Fruit fly (Drosophila melanogaster): ENCODE results near the gene EMC4.
A peak's percentile ranks its signal among the peaks of the same experiment; 100 is the strongest.

EMC4 gene

DNA sequence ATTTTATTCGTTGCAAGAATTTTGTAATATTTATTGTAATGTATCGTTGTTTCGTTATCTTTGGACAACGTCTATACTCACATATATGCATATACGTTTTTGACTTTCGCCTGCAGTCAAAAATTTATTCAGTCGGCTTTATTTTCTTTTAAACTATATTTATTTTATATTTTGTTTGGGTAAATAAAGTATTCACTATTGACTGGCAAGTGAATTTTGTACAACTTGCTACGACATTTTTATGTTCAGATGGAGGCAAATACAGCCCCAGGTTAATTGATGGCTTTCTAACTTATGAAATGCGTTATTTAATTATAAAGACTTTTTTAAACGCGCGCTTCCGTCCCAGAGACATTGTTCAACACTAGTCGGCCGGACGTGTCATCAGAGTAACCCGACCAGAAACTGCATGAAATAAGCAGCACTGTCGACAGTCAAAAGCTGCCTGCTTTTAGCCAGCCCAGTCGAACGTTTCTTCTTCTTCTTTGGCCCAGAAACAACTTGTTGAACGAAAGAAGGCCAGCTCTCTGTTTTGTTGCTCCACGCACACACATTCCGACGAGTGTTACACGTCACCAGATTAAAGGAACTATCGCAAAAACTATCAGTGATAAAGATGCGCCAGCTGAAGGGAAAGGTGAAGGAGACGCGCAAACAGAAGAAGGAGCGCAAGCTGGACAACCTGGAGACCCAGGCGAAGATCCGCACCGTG lies 4.5 kb downstream of the EMC4 start, which contains the start of gene CG33169 (continued):
- TF ChIP-seq Dfd (GFP tag; optimal IDR thresholded peaks at IDR 0.05), result no peak
- peak; percentile 67 for TF ChIP-seq Optix (GFP tag; IDR thresholded peaks at IDR 0.05)
- peak; percentile 85 for TF ChIP-seq CG4617 (GFP tag; optimal IDR thresholded peaks at IDR 0.05; ENCODE audit: borderline replicate concordance)
- TF ChIP-seq btn (GFP tag; optimal IDR thresholded peaks at IDR 0.05), result peak; percentile 66
- no peak for TF ChIP-seq Ravus (GFP tag; IDR thresholded peaks at IDR 0.05)
- peak; percentile 3 for TF ChIP-seq Neu2 (GFP tag; optimal IDR thresholded peaks at IDR 0.05; ENCODE audit: borderline replicate concordance)
- peak; percentile 90 for TF ChIP-seq CG17912 (GFP tag; optimal IDR thresholded peaks at IDR 0.05)
- peak; percentile 53 for TF ChIP-seq CG10274 (GFP tag; optimal IDR thresholded peaks at IDR 0.05)
- peak; percentile 76 for TF ChIP-seq oc (tag; optimal IDR thresholded peaks at IDR 0.05)
- peak; percentile 76 for TF ChIP-seq NC2α (GFP tag; optimal IDR thresholded peaks at IDR 0.05)
- TF ChIP-seq CG9437 (GFP tag; optimal IDR thresholded peaks at IDR 0.05), result peak; percentile 12
- TF ChIP-seq CG18599 (GFP tag; optimal IDR thresholded peaks at IDR 0.05), result peak; percentile 86
- peak; percentile 69 for TF ChIP-seq row (GFP tag; IDR thresholded peaks at IDR 0.05)
- no peak for TF ChIP-seq prd (optimal IDR thresholded peaks at IDR 0.05)
- TF ChIP-seq prd (GFP tag; IDR thresholded peaks at IDR 0.05), result peak; percentile 82
- peak; percentile 53 for TF ChIP-seq Sin3A (optimal IDR thresholded peaks at IDR 0.05)
- TF ChIP-seq ken (GFP tag; IDR thresholded peaks at IDR 0.05), result peak; percentile 91
- TF ChIP-seq CG13287 (GFP tag; IDR thresholded peaks at IDR 0.05; ENCODE audit: partially characterized antibody), result peak; percentile 74
- peak; percentile 67 for TF ChIP-seq CG1602 (GFP tag; optimal IDR thresholded peaks at IDR 0.05)
- TF ChIP-seq klu (GFP tag; IDR thresholded peaks at IDR 0.05), result peak; percentile 78
- TF ChIP-seq CG12104 (GFP tag; optimal IDR thresholded peaks at IDR 0.05), result peak; percentile 56
- no peak for TF ChIP-seq CG7271 (tag; optimal IDR thresholded peaks at IDR 0.05)
- TF ChIP-seq en (GFP tag; optimal IDR thresholded peaks at IDR 0.05), result peak; percentile 46
- 0 out of 2 replicates have a peak, but pooled peaks have one; percentile 28 for TF ChIP-seq ap (GFP tag; IDR thresholded peaks at IDR 0.05)
- TF ChIP-seq CG9876 (GFP tag; optimal IDR thresholded peaks at IDR 0.05), result peak; percentile 92
- TF ChIP-seq CG18764 (GFP tag; optimal IDR thresholded peaks at IDR 0.05), result peak; percentile 80
- TF ChIP-seq Vsx1 (GFP tag; optimal IDR thresholded peaks at IDR 0.05), result peak; percentile 56
- peak; percentile 41; the same call in 1 of the 2 replicates for TF ChIP-seq Drgx (GFP tag; IDR thresholded peaks at IDR 0.05)
- peak; percentile 84 for TF ChIP-seq luna (GFP tag; optimal IDR thresholded peaks at IDR 0.05)
- TF ChIP-seq Nf-YA (GFP tag; IDR thresholded peaks at IDR 0.05), result 0 out of 2 replicates have a peak, but pooled peaks have one; percentile 38
- TF ChIP-seq wdn (GFP tag; IDR thresholded peaks at IDR 0.05), result peak; percentile 79
- peak; percentile 91 for TF ChIP-seq vvl (GFP tag; IDR thresholded peaks at IDR 0.05)
- TF ChIP-seq ash1 (GFP tag; optimal IDR thresholded peaks at IDR 0.05), result peak; percentile 91
- peak; percentile 86 for TF ChIP-seq CG14014 (GFP tag; IDR thresholded peaks at IDR 0.05)
- 0 out of 3 replicates have a peak, but pooled peaks have one; percentile 24 for TF ChIP-seq CG7963 (GFP tag; IDR thresholded peaks at IDR 0.05; ENCODE audit: partially characterized antibody)
- peak; percentile 60 for TF ChIP-seq Dref (GFP tag; IDR thresholded peaks at IDR 0.05)
- TF ChIP-seq CG12299 (tag; optimal IDR thresholded peaks at IDR 0.05), result peak; percentile 63
- TF ChIP-seq Dip3 (GFP tag; optimal IDR thresholded peaks at IDR 0.05), result peak; percentile 91
- TF ChIP-seq sob (GFP tag; IDR thresholded peaks at IDR 0.05), result peak; percentile 98
- TF ChIP-seq CG15696 (tag; optimal IDR thresholded peaks at IDR 0.05), result peak; percentile 46
- peak; percentile 74 for TF ChIP-seq Ada2b (GFP tag; IDR thresholded peaks at IDR 0.05)
- TF ChIP-seq crp (GFP tag; optimal IDR thresholded peaks at IDR 0.05), result peak in 1 of 2 experiments; percentile 78
- 0 out of 2 replicates have a peak, but pooled peaks have one; percentile 54 for TF ChIP-seq hbn (GFP tag; IDR thresholded peaks at IDR 0.05; ENCODE audit: partially characterized antibody)
- peak; percentile 96 for TF ChIP-seq CG3847 (GFP tag; IDR thresholded peaks at IDR 0.05)
- TF ChIP-seq CG9215 (GFP tag; IDR thresholded peaks at IDR 0.05), result peak; percentile 80
- peak; percentile 60 for TF ChIP-seq nerfin-1 (tag; optimal IDR thresholded peaks at IDR 0.05)
- TF ChIP-seq CG14441 (GFP tag; IDR thresholded peaks at IDR 0.05), result peak; percentile 69; the same call in 1 of the 2 replicates
- peak; percentile 54 for TF ChIP-seq wek (GFP tag; optimal IDR thresholded peaks at IDR 0.05)
- TF ChIP-seq sima (GFP tag; optimal IDR thresholded peaks at IDR 0.05), result peak; percentile 28
- peak; percentile 89 for TF ChIP-seq Aef1 (GFP tag; IDR thresholded peaks at IDR 0.05)
